Fruit fly (Drosophila melanogaster) whole organism, embryonic: ENCODE results near the gene CG1785.
A peak's percentile ranks its signal among the peaks of the same experiment; 100 is the strongest.

Experiments
- B-H1 ChIP-seq: fragments of 200-800 bp; sonication (Bioruptor generic); IDR thresholded peaks from 3 replicates; pipeline ENCODE4 v1.3.6; 2022; ENCODE audit warnings: missing biosample characterization, missing genetic modification characterization
- CG10543 ChIP-seq: fragments of 200-800 bp; sonication (Bioruptor generic); optimal IDR thresholded peaks from 3 replicates; lab custom pipeline; 2017; ENCODE audit warnings: missing biosample characterization, mild to moderate bottlenecking, missing genetic modification characterization, moderate library complexity
- CG13424 ChIP-seq: fragments of 200-800 bp; sonication (Bioruptor generic); optimal IDR thresholded peaks from 2 replicates; lab custom pipeline; 2019; ENCODE audit warnings: missing biosample characterization, mild to moderate bottlenecking, missing genetic modification characterization, moderate library complexity
- CG1529 ChIP-seq: fragments of 200-800 bp; sonication (Bioruptor generic); optimal IDR thresholded peaks from 3 replicates; lab custom pipeline; 2018; ENCODE audit warnings: missing biosample characterization, missing genetic modification characterization
- CG15696 ChIP-seq: fragments of 200-800 bp; sonication (Bioruptor generic); optimal IDR thresholded peaks from 2 replicates; lab custom pipeline; 2019; ENCODE audit warnings: missing biosample characterization, mild to moderate bottlenecking, missing genetic modification characterization, moderate library complexity
- CG17186 ChIP-seq: fragments of 200-800 bp; sonication (Bioruptor generic); optimal IDR thresholded peaks from 3 replicates; lab custom pipeline; 2017; ENCODE audit warnings: missing biosample characterization, missing genetic modification reagents, missing genetic modification characterization
- CG17361 ChIP-seq: fragments of 200-800 bp; sonication (Bioruptor generic); IDR thresholded peaks from 3 replicates; pipeline ENCODE4 v1.3.6; 2022; ENCODE audit warnings: missing biosample characterization, missing genetic modification characterization
- CG18619 ChIP-seq: fragments of 200-800 bp; sonication (Bioruptor generic); optimal IDR thresholded peaks from 3 replicates; lab custom pipeline; 2017; ENCODE audit warnings: missing biosample characterization, mild to moderate bottlenecking, missing genetic modification characterization
- CG18764 ChIP-seq: fragments of 200-800 bp; sonication (Bioruptor generic); optimal IDR thresholded peaks from 3 replicates; lab custom pipeline; 2016; ENCODE audit warnings: missing biosample characterization, missing genetic modification characterization
- CG30020 ChIP-seq: fragments of 200-800 bp; optimal IDR thresholded peaks from 2 replicates; lab custom pipeline; 2019; ENCODE audit warnings: missing biosample characterization, mild to moderate bottlenecking, missing genetic modification characterization, moderate library complexity
- CG32767 ChIP-seq: fragments of 200-800 bp; sonication (Bioruptor generic); IDR thresholded peaks from 2 replicates; pipeline ENCODE4 v1.3.6; 2022; ENCODE audit warnings: missing biosample characterization, missing genetic modification characterization
- CG42726 ChIP-seq: fragments of 200-800 bp; sonication (Bioruptor generic); IDR thresholded peaks from 2 replicates; pipeline ENCODE4 v1.3.6; 2022; ENCODE audit warnings: missing biosample characterization, missing genetic modification characterization; ENCODE audit not compliant: partially characterized antibody
- CG4707 ChIP-seq: fragments of 200-800 bp; sonication (Bioruptor generic); optimal IDR thresholded peaks from 2 replicates; lab custom pipeline; 2018; ENCODE audit warnings: missing biosample characterization, mild to moderate bottlenecking, missing genetic modification characterization, moderate library complexity
- CG6175 ChIP-seq: fragments of 200-800 bp; sonication (Bioruptor generic); IDR thresholded peaks from 3 replicates; pipeline ENCODE4 v1.3.6; 2022; ENCODE audit warnings: missing biosample characterization, missing genetic modification characterization
- CG6765 ChIP-seq: fragments of 200-800 bp; sonication (Bioruptor generic); optimal IDR thresholded peaks from 3 replicates; lab custom pipeline; 2017; ENCODE audit warnings: missing biosample characterization, mild to moderate bottlenecking, missing genetic modification characterization
- CG6791 ChIP-seq: fragments of 200-800 bp; sonication (Bioruptor generic); IDR thresholded peaks from 3 replicates; pipeline ENCODE4 v1.3.6; 2022; ENCODE audit warnings: missing biosample characterization, missing genetic modification characterization; ENCODE audit not compliant: partially characterized antibody
- CG7556 ChIP-seq: fragments of 200-800 bp; sonication (Bioruptor generic); optimal IDR thresholded peaks from 2 replicates; lab custom pipeline; 2017; ENCODE audit warnings: missing biosample characterization, mild to moderate bottlenecking, missing genetic modification characterization
- CG8478 ChIP-seq: fragments of >200 bp; optimal IDR thresholded peaks from 2 replicates; lab custom pipeline; 2018
- CG8924 ChIP-seq: fragments of 200-800 bp; optimal IDR thresholded peaks from 3 replicates; lab custom pipeline; 2019; ENCODE audit warnings: missing biosample characterization, mild to moderate bottlenecking, missing genetic modification characterization, moderate library complexity
- E2f2 ChIP-seq: fragments of 200-800 bp; sonication (Bioruptor generic); IDR thresholded peaks from 2 replicates; pipeline ENCODE4 v1.3.6; 2022; ENCODE audit warnings: missing biosample characterization, missing genetic modification characterization
- ERR ChIP-seq: fragments of 200-800 bp; sonication (Bioruptor generic); optimal IDR thresholded peaks from 2 replicates; lab custom pipeline; 2016; ENCODE audit warnings: missing biosample characterization, missing genetic modification characterization
- Elba2 ChIP-seq: fragments of 200-800 bp; sonication (Bioruptor generic); optimal IDR thresholded peaks from 3 replicates; lab custom pipeline; 2016; ENCODE audit warnings: missing biosample characterization, missing genetic modification characterization
- Fer2 ChIP-seq: fragments of 200-800 bp; sonication (Bioruptor generic); optimal IDR thresholded peaks from 2 replicates; lab custom pipeline; 2018; ENCODE audit warnings: missing biosample characterization, mild to moderate bottlenecking, missing genetic modification characterization, moderate library complexity
- HLH4C ChIP-seq: fragments of 200-800 bp; sonication (Bioruptor generic); IDR thresholded peaks from 3 replicates; pipeline ENCODE4 v1.3.6; 2022; ENCODE audit warnings: missing biosample characterization, missing genetic modification characterization; ENCODE audit not compliant: partially characterized antibody
- MESR4 ChIP-seq: fragments of 200-800 bp; sonication (Bioruptor generic); optimal IDR thresholded peaks from 2 replicates; lab custom pipeline; 2018; ENCODE audit warnings: missing biosample characterization, mild to moderate bottlenecking, missing genetic modification characterization, moderate library complexity
- Ptx1 ChIP-seq: fragments of 200-800 bp; sonication (Bioruptor generic); IDR thresholded peaks from 2 replicates; pipeline ENCODE4 v1.3.6; 2022; ENCODE audit warnings: missing biosample characterization, missing genetic modification characterization
- Tbp ChIP-seq: fragments of >200 bp; optimal IDR thresholded peaks from 2 replicates; lab custom pipeline; 2018; ENCODE audit warnings: missing biosample characterization, missing genetic modification characterization
- ato ChIP-seq: fragments of 200-800 bp; sonication (Bioruptor generic); IDR thresholded peaks from 2 replicates; pipeline ENCODE4 v1.3.6; 2022; ENCODE audit warnings: missing biosample characterization, missing genetic modification characterization; ENCODE audit not compliant: partially characterized antibody
- caup ChIP-seq: fragments of 200-800 bp; sonication (Bioruptor generic); optimal IDR thresholded peaks from 3 replicates; lab custom pipeline; 2017; ENCODE audit warnings: missing biosample characterization, mild to moderate bottlenecking, missing genetic modification characterization, moderate library complexity; ENCODE audit not compliant: severe bottlenecking
- chm ChIP-seq: fragments of 200-800 bp; sonication (Bioruptor generic); IDR thresholded peaks from 2 replicates; pipeline ENCODE4 v1.3.6; 2022; ENCODE audit warnings: missing biosample characterization, missing genetic modification characterization
- chn ChIP-seq: fragments of 200-800 bp; sonication (Bioruptor generic); optimal IDR thresholded peaks from 2 replicates; lab custom pipeline; 2016; ENCODE audit warnings: missing biosample characterization, missing genetic modification characterization
- crp ChIP-seq, 2 experiments: fragments of 200-800 bp; sonication (Bioruptor generic); optimal IDR thresholded peaks; 2 replicates in 1 of 2; 3 replicates in 1 of 2; lab custom pipeline; 2017; ENCODE audit warnings: missing biosample characterization in 2 of 2, missing genetic modification characterization in 2 of 2, mild to moderate bottlenecking in 1 of 2, moderate library complexity in 1 of 2
- da ChIP-seq: fragments of 200-800 bp; sonication (Bioruptor generic); optimal IDR thresholded peaks from 2 replicates; lab custom pipeline; 2016; ENCODE audit warnings: missing biosample characterization, missing genetic modification characterization
- dimm ChIP-seq: fragments of 200-800 bp; sonication (Bioruptor generic); IDR thresholded peaks from 2 replicates; pipeline ENCODE4 v1.3.6; 2022; ENCODE audit warnings: missing biosample characterization, missing genetic modification characterization
- dm ChIP-seq: fragments of 200-800 bp; sonication (Bioruptor generic); optimal IDR thresholded peaks from 3 replicates; lab custom pipeline; 2016; ENCODE audit warnings: missing biosample characterization, missing genetic modification characterization
- en ChIP-seq: fragments of 200-800 bp; sonication (Bioruptor generic); optimal IDR thresholded peaks from 2 replicates; lab custom pipeline; 2016; ENCODE audit warnings: missing biosample characterization, missing genetic modification characterization
- fd64A ChIP-seq: fragments of 200-800 bp; sonication (Bioruptor generic); optimal IDR thresholded peaks from 3 replicates; lab custom pipeline; 2018; ENCODE audit warnings: missing biosample characterization, mild to moderate bottlenecking, missing genetic modification characterization
- ftz-f1 ChIP-seq: fragments of 200-800 bp; sonication (Bioruptor generic); optimal IDR thresholded peaks from 2 replicates; lab custom pipeline; 2016; ENCODE audit warnings: missing biosample characterization, missing genetic modification characterization
- gro ChIP-seq: fragments of 200-800 bp; sonication (Bioruptor generic); optimal IDR thresholded peaks from 2 replicates; lab custom pipeline; 2016; ENCODE audit warnings: missing biosample characterization, missing genetic modification characterization
- hbn ChIP-seq: fragments of 200-800 bp; sonication (Bioruptor generic); IDR thresholded peaks from 2 replicates; pipeline ENCODE4 v1.3.6; 2022; ENCODE audit warnings: missing biosample characterization, missing genetic modification characterization; ENCODE audit not compliant: partially characterized antibody
- jigr1 ChIP-seq: fragments of 200-800 bp; sonication (Bioruptor generic); IDR thresholded peaks from 3 replicates; pipeline ENCODE4 v1.3.6; 2022; ENCODE audit warnings: missing biosample characterization, missing genetic modification characterization
- nmo ChIP-seq: fragments of 200-800 bp; sonication (Bioruptor generic); optimal IDR thresholded peaks from 2 replicates; lab custom pipeline; 2018; ENCODE audit warnings: missing biosample characterization, mild to moderate bottlenecking, missing genetic modification characterization, moderate library complexity
- nom ChIP-seq: fragments of 200-800 bp; sonication (Bioruptor generic); optimal IDR thresholded peaks from 2 replicates; lab custom pipeline; 2017; ENCODE audit warnings: missing biosample characterization, missing genetic modification characterization, mild to moderate bottlenecking, moderate library complexity, missing genetic modification reagents
- pfk ChIP-seq: fragments of 200-800 bp; sonication (Bioruptor generic); optimal IDR thresholded peaks from 2 replicates; lab custom pipeline; 2018; ENCODE audit warnings: missing biosample characterization, mild to moderate bottlenecking, missing genetic modification characterization, moderate library complexity
- rib ChIP-seq: fragments of 200-800 bp; sonication (Bioruptor generic); IDR thresholded peaks from 2 replicates; pipeline ENCODE4 v1.3.6; 2022; ENCODE audit warnings: missing biosample characterization, missing genetic modification characterization
- sens-2 ChIP-seq: fragments of 200-800 bp; sonication (Bioruptor generic); IDR thresholded peaks from 2 replicates; pipeline ENCODE4 v1.3.6; 2022; ENCODE audit warnings: missing biosample characterization, missing genetic modification characterization
- sr ChIP-seq: fragments of 200-800 bp; sonication (Bioruptor generic); IDR thresholded peaks from 3 replicates; pipeline ENCODE4 v1.3.6; 2022; ENCODE audit warnings: missing biosample characterization, missing genetic modification characterization
- stwl ChIP-seq: fragments of 200-800 bp; sonication (Bioruptor generic); optimal IDR thresholded peaks from 3 replicates; lab custom pipeline; 2018; ENCODE audit warnings: missing biosample characterization, mild to moderate bottlenecking, missing genetic modification characterization, moderate library complexity
- tll ChIP-seq, 2 experiments: fragments of 200-800 bp in 1 of 2; fragments of >200 bp in 1 of 2; sonication (Bioruptor generic) in 1 of 2; optimal IDR thresholded peaks; 2 replicates each; lab custom pipeline; 2017 to 2019; ENCODE audit warnings: missing biosample characterization in 2 of 2, missing genetic modification characterization in 2 of 2, mild to moderate bottlenecking in 1 of 2, moderate library complexity in 1 of 2
- tna ChIP-seq: fragments of 200-800 bp; sonication (Bioruptor generic); IDR thresholded peaks from 2 replicates; pipeline ENCODE4 v1.3.6; 2022; ENCODE audit warnings: missing biosample characterization, missing genetic modification characterization; ENCODE audit not compliant: partially characterized antibody
- trem ChIP-seq: fragments of 200-800 bp; optimal IDR thresholded peaks from 3 replicates; lab custom pipeline; 2019; ENCODE audit warnings: missing biosample characterization, mild to moderate bottlenecking, missing genetic modification characterization, moderate library complexity

Gene CG1785

DNA sequence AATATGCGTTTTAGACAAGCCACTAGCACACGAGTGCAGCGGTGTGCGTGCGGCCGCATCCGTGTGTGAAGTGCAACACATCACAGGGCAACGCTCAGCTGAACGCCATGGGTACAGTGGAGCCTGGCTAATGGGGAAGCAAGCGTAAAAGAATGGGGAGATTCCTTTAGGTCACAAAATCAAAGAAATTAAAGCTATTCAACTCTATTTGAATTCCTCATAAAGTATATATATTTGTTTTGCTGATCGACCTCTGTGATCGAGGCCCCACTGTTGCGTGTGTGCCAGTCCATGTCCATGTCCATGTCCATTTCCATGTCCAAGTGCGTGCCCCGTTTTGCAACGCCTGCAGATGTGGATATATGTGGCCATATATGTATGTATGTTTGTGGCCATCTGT, 40.6 kb downstream of the CG1785 start (continued):
- no peak for TF ChIP-seq en (GFP tag; lab: Kevin White, UChicago)
- no peak for TF ChIP-seq da
- no peak for TF ChIP-seq CG17361 (GFP tag; lab: Robert Waterston, UW)
- no peak for TF ChIP-seq CG32767 (GFP tag; lab: Robert Waterston, UW)
- TF ChIP-seq jigr1 (GFP tag; lab: Robert Waterston, UW): no peak
- no peak for TF ChIP-seq CG17186
- TF ChIP-seq dimm (GFP tag; lab: Robert Waterston, UW): no peak
- TF ChIP-seq CG6765: no peak
- peak; percentile 48 for TF ChIP-seq nom (GFP tag; lab: Kevin White, UChicago)
- peak; percentile 81 for TF ChIP-seq CG15696 (tag; lab: Kevin White, UChicago)
- TF ChIP-seq Ptx1 (GFP tag; lab: Robert Waterston, UW): peak; percentile 18; the same call in 1 of the 2 replicates
- peak; percentile 1 for TF ChIP-seq chn (GFP tag; lab: Kevin White, UChicago)
- TF ChIP-seq CG1529 (GFP tag; lab: Kevin White, UChicago): no peak
- no peak for TF ChIP-seq gro (GFP tag; lab: Kevin White, UChicago)
- no peak for TF ChIP-seq hbn (GFP tag; lab: Robert Waterston, UW)
- peak; percentile 29 for TF ChIP-seq nmo (GFP tag; lab: Kevin White, UChicago)
- no peak for TF ChIP-seq CG8478 (lab: Kevin White, UChicago)
- TF ChIP-seq sr (GFP tag; lab: Robert Waterston, UW): no peak
- TF ChIP-seq tll (GFP tag; optimal IDR thresholded peaks at IDR 0.05; lab: Kevin White, UChicago): no peak
- TF ChIP-seq MESR4 (GFP tag; lab: Kevin White, UChicago): no peak
- TF ChIP-seq ERR (GFP tag; lab: Kevin White, UChicago): no peak
- no peak for TF ChIP-seq CG18619 (GFP tag; lab: Kevin White, UChicago)
- no peak for TF ChIP-seq fd64A
- no peak for TF ChIP-seq chm (GFP tag; lab: Robert Waterston, UW)
- peak; percentile 32 for TF ChIP-seq CG13424 (tag; lab: Kevin White, UChicago)
- no peak for TF ChIP-seq CG4707
- no peak for TF ChIP-seq CG6791
- no peak for TF ChIP-seq stwl
- TF ChIP-seq CG8924 (tag; lab: Kevin White, UChicago): no peak
- no peak for TF ChIP-seq trem (tag; lab: Kevin White, UChicago)
- TF ChIP-seq CG42726 (GFP tag; lab: Robert Waterston, UW): no peak
- no peak for TF ChIP-seq CG7556 (GFP tag; lab: Kevin White, UChicago)
- TF ChIP-seq HLH4C (GFP tag; lab: Robert Waterston, UW): no peak
- no peak for TF ChIP-seq ato (GFP tag; lab: Robert Waterston, UW)
- TF ChIP-seq E2f2 (GFP tag; lab: Robert Waterston, UW): no peak
- no peak for TF ChIP-seq Fer2
- TF ChIP-seq crp (GFP tag; optimal IDR thresholded peaks at IDR 0.05; lab: Kevin White, UChicago): no peak
- peak; percentile 35; the same call in 1 of the 2 replicates for TF ChIP-seq sens-2 (GFP tag; lab: Robert Waterston, UW)
- TF ChIP-seq CG10543 (GFP tag; lab: Kevin White, UChicago): no peak
- TF ChIP-seq CG18764: no peak
- TF ChIP-seq Elba2 (GFP tag; lab: Kevin White, UChicago): no peak
- no peak for TF ChIP-seq dm (GFP tag; lab: Kevin White, UChicago)
- no peak for TF ChIP-seq CG30020 (tag; lab: Kevin White, UChicago)
- TF ChIP-seq caup (GFP tag; lab: Kevin White, UChicago): no peak
- no peak for TF ChIP-seq tna (GFP tag; lab: Robert Waterston, UW)
- no peak for TF ChIP-seq ftz-f1 (GFP tag; lab: Kevin White, UChicago)
- TF ChIP-seq pfk: no peak
- no peak for TF ChIP-seq Tbp (GFP tag; lab: Kevin White, UChicago)
- TF ChIP-seq CG6175 (GFP tag; lab: Robert Waterston, UW): no peak
- TF ChIP-seq B-H1 (GFP tag; lab: Robert Waterston, UW): no peak
- TF ChIP-seq rib (GFP tag; lab: Robert Waterston, UW): no peak
